Worm (Caenorhabditis elegans) whole organism, young adult: ENCODE results near the gene arrd-10.

Source experiments
- C06A6.2 ChIP-seq: fragments of 200-800 bp; sonication (Bioruptor generic); conservative IDR thresholded peaks from 2 replicates; pipeline ENCODE4 v1.3.6; 2022; ENCODE audit warnings: missing genetic modification characterization, missing compliant biosample characterization
- D2030.7 ChIP-seq: fragments of 200-800 bp; sonication (Bioruptor generic); IDR thresholded peaks from 2 replicates; pipeline ENCODE4 v1.3.6; 2022; ENCODE audit warnings: missing genetic modification reagents, missing genetic modification characterization, missing compliant biosample characterization
- Y53F4B.3 ChIP-seq: fragments of 200-800 bp; sonication (Bioruptor generic); IDR thresholded peaks from 2 replicates; pipeline ENCODE4 v1.3.6; 2022; ENCODE audit warnings: missing genetic modification reagents, missing genetic modification characterization, missing compliant biosample characterization
- atf-7 ChIP-seq: sonication (generic microtip); optimal IDR thresholded peaks from 2 replicates; lab custom pipeline; 2017; ENCODE audit warnings: mild to moderate bottlenecking, missing genetic modification characterization, missing compliant biosample characterization
- ceh-79 ChIP-seq: sonication (generic microtip); optimal IDR thresholded peaks from 2 replicates; lab custom pipeline; 2017; ENCODE audit warnings: mild to moderate bottlenecking, missing genetic modification characterization, missing compliant biosample characterization
- ceh-91 ChIP-seq: fragments of 200-800 bp; sonication (Bioruptor generic); IDR thresholded peaks from 2 replicates; pipeline ENCODE4 v1.3.6; 2022; ENCODE audit warnings: missing genetic modification reagents, missing genetic modification characterization, missing compliant biosample characterization
- madf-6 ChIP-seq: fragments of 200-800 bp; sonication (Bioruptor generic); IDR thresholded peaks from 2 replicates; pipeline ENCODE4 v1.3.6; 2022; ENCODE audit warnings: missing genetic modification reagents, missing genetic modification characterization, missing compliant biosample characterization
- mel-28 ChIP-seq: sonication (generic microtip); optimal IDR thresholded peaks from 2 replicates; lab custom pipeline; 2016; ENCODE audit warnings: borderline replicate concordance, mild to moderate bottlenecking, missing genetic modification characterization, missing compliant biosample characterization
- nfya-1 ChIP-seq: sonication (generic microtip); optimal IDR thresholded peaks from 2 replicates; lab custom pipeline; 2017; ENCODE audit warnings: antibody characterized with exemption, missing compliant biosample characterization, missing genetic modification characterization, borderline replicate concordance; ENCODE audit not compliant: insufficient read depth
- unc-130 ChIP-seq: sonication (generic microtip); optimal IDR thresholded peaks from 2 replicates; lab custom pipeline; 2016; ENCODE audit warnings: missing genetic modification reagents, missing genetic modification characterization, missing compliant biosample characterization
- xnd-1 ChIP-seq: sonication (generic microtip); optimal IDR thresholded peaks from 2 replicates; lab custom pipeline; 2016; ENCODE audit warnings: missing genotype, missing genetic modification reagents, missing genetic modification characterization, missing compliant biosample characterization

- TF ChIP-seq unc-130 (GFP tag; lab: Kevin White, UChicago) (no peak), D2030.7 (no peak), xnd-1 (tag; lab: Kevin White, UChicago) (no peak), C06A6.2 (no peak), madf-6 (no peak), mel-28 (tag; lab: Kevin White, UChicago) (no peak), Y53F4B.3 (GFP tag; lab: Robert Waterston, UW) (no peak), ceh-79 (tag; lab: Kevin White, UChicago) (no peak), ceh-91 (GFP tag; lab: Robert Waterston, UW) (no peak), atf-7 (tag; lab: Kevin White, UChicago) (no peak), nfya-1 (tag; lab: Kevin White, UChicago) (no peak)
These were observed 52.3 kb downstream of the arrd-10 start for ce11 chrII:12992193-12992592.
